Worm (Caenorhabditis elegans) whole organism, young adult: ENCODE results near the gene C46F4.3.

ENCODE experiments used
- B0019.2 ChIP-seq: fragments of 200-800 bp; sonication (Bioruptor generic); conservative IDR thresholded peaks from 2 replicates; pipeline ENCODE4 v1.3.6; 2022; ENCODE audit warnings: missing genetic modification reagents, missing genetic modification characterization, missing compliant biosample characterization
- F33H1.4 ChIP-seq: fragments of 200-800 bp; sonication (Bioruptor generic); IDR thresholded peaks from 2 replicates; pipeline ENCODE4 v1.3.6; 2022; ENCODE audit warnings: missing genetic modification reagents, missing genetic modification characterization, missing compliant biosample characterization
- F49E8.2 ChIP-seq: sonication (generic microtip); optimal IDR thresholded peaks from 3 replicates; lab custom pipeline; 2017; ENCODE audit warnings: missing genetic modification characterization, mild to moderate bottlenecking, missing compliant biosample characterization, antibody characterized with exemption, moderate library complexity; ENCODE audit not compliant: insufficient read depth
- Y56A3A.18 ChIP-seq: fragments of 200-800 bp; sonication (Bioruptor generic); IDR thresholded peaks from 2 replicates; pipeline ENCODE4 v1.3.6; 2022; ENCODE audit warnings: missing genetic modification reagents, missing genetic modification characterization, missing compliant biosample characterization
- gei-17 ChIP-seq: fragments of 200-800 bp; sonication (Bioruptor generic); optimal IDR thresholded peaks from 2 replicates; lab custom pipeline; 2018; ENCODE audit warnings: mild to moderate bottlenecking, missing genetic modification characterization, missing compliant biosample characterization
- lag-1 ChIP-seq: fragments of 200-800 bp; sonication (Bioruptor generic); IDR thresholded peaks from 2 replicates; pipeline ENCODE4 v1.3.6; 2022; ENCODE audit warnings: missing genetic modification reagents, missing genetic modification characterization, missing compliant biosample characterization
- let-526 ChIP-seq: fragments of 200-800 bp; sonication (Bioruptor generic); IDR thresholded peaks from 2 replicates; pipeline ENCODE4 v1.3.6; 2022; ENCODE audit warnings: missing genetic modification reagents, missing genetic modification characterization, missing compliant biosample characterization
- lin-35 ChIP-seq, 3 experiments: fragments of 150-350 bp in 2 of 3; sonication (generic microtip) in 1 of 3; optimal IDR thresholded peaks; 2 replicates each; lab custom pipeline; 2014 to 2018; ENCODE audit warnings: missing biosample characterization in 3 of 3, missing genetic modification characterization in 3 of 3, missing genetic modification reagents in 3 of 3
- mel-28 ChIP-seq: sonication (generic microtip); optimal IDR thresholded peaks from 2 replicates; lab custom pipeline; 2016; ENCODE audit warnings: borderline replicate concordance, mild to moderate bottlenecking, missing genetic modification characterization, missing compliant biosample characterization
- pha-4 ChIP-seq: fragments of 150-350 bp; sonication (generic microtip); optimal IDR thresholded peaks from 2 replicates; lab custom pipeline; 2014; ENCODE audit warnings: missing biosample characterization, missing genetic modification reagents, missing genetic modification characterization
- sdz-38 ChIP-seq: sonication (generic microtip); optimal IDR thresholded peaks from 2 replicates; lab custom pipeline; 2016; ENCODE audit warnings: missing genotype, missing genetic modification characterization, missing compliant biosample characterization
- snpc-3.4 ChIP-seq: sonication (generic microtip); optimal IDR thresholded peaks from 2 replicates; lab custom pipeline; 2017; ENCODE audit warnings: missing genetic modification characterization, mild to moderate bottlenecking, missing compliant biosample characterization, antibody characterized with exemption, moderate library complexity, missing genotype, missing genetic modification reagents
- unc-62 ChIP-seq: fragments of 150-350 bp; optimal IDR thresholded peaks from 2 replicates; lab custom pipeline; 2014; ENCODE audit warnings: missing biosample characterization, missing genetic modification reagents, missing genetic modification characterization

DNA sequence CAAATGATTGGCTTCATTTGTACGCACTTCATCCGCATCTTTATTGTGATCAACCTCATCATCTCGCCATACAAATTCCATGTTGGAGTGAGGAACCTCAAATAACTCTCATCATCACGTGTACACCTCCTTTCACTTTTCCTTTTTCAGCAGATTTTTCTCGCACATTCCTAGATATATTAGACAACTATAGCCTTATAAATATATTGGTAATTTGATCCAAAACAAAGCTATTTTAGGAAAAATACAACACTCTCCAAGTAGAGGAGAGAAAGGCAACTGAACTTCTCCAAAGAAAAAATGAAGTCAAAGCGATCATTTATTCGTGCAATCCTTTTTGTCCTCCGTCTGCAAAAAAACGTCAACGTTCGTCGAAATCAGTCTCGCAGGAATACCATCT lies 23.2 kb downstream of the C46F4.3 start, which contains the start of gene R07E4.1:
- TF ChIP-seq lin-35 (GFP tag; optimal IDR thresholded peaks at IDR 0.05; lab: Kevin White, UChicago) (no peak), F49E8.2 (tag; lab: Kevin White, UChicago) (no peak), sdz-38 (tag; lab: Kevin White, UChicago) (no peak), lag-1 (GFP tag; lab: Robert Waterston, UW) (no peak), gei-17 (GFP tag; lab: Kevin White, UChicago) (no peak), let-526 (no peak), F33H1.4 (GFP tag; lab: Robert Waterston, UW) (no peak), snpc-3.4 (no peak), Y56A3A.18 (no peak), mel-28 (tag; lab: Kevin White, UChicago) (no peak), B0019.2 (no peak), unc-62 (GFP tag; lab: Kevin White, UChicago) (no peak), pha-4 (tag; lab: Kevin White, UChicago) (no peak)
